Worm (Caenorhabditis elegans): ENCODE measurements around the gene tat-1.

tat-1 gene

DNA sequence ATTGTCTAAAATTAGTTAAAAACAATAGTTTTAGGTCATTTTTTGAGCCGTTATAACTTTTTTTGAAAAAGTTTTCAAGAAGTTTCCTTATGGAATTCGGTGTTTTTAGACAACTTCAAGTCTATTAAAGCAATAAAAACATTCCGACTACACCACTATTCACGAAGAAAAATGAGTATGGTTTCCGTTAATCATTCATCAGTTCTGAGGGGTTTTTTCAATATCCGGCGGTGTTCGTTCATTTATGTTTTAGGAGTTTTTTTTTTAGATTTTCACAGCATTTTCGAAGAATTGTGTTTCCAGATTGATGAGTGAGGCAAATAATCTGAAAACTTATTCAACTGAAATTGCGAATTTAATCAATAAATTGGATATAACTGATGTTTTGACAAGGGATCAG is 12.6 kb upstream of the tat-1 start, which contains the start of gene Y49E10.27:
Y49E10.27 (plus strand) TSS at position 301 of the 400 bp plus-strand sequence.
- no peak for TF ChIP-seq ztf-4 (tag; optimal IDR thresholded peaks at IDR 0.05)
- TF ChIP-seq unc-62 (GFP tag; optimal IDR thresholded peaks at IDR 0.05): no peak
- TF ChIP-seq pha-4 (tag; optimal IDR thresholded peaks at IDR 0.05): no peak
- no peak for TF ChIP-seq fkh-10 (GFP tag; optimal IDR thresholded peaks at IDR 0.05)
- TF ChIP-seq egl-27 (tag; optimal IDR thresholded peaks at IDR 0.05): no peak
- TF ChIP-seq nfya-1 (tag; optimal IDR thresholded peaks at IDR 0.05; ENCODE audit: insufficient read depth): no peak
- no peak for TF ChIP-seq nhr-28 (tag; optimal IDR thresholded peaks at IDR 0.05)
- no peak for TF ChIP-seq daf-12 (tag; optimal IDR thresholded peaks at IDR 0.05)
- TF ChIP-seq nhr-11 (tag; optimal IDR thresholded peaks at IDR 0.05): no peak

DNA sequence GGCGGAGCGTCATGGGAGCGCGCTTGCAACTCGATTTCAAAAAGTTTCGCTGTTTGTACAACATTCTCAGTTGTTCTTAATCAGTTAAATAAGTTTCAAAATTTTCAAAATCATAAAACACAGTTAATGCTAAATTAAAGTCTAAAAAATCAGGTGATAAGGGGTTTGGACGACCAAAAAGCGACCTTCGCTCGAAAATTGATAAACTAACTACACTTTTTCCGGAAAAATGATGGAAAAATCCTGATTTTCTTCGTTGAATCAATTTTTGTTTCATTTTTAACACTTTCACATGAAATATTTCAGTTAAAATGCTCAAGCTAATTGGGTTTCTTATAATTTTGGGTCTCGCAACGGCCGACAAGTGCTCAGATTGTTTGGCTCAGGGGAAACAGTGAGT is 8.7 kb upstream of the tat-1 start, which contains the start of gene Y49E10.16:
Y49E10.16 (plus strand) TSS at position 301 of the 400 bp plus-strand sequence.
- no peak for TF ChIP-seq mml-1 (tag; optimal IDR thresholded peaks at IDR 0.05)
- TF ChIP-seq fos-1 (tag; optimal IDR thresholded peaks at IDR 0.05): no peak
- TF ChIP-seq pqm-1 (tag; optimal IDR thresholded peaks at IDR 0.05): peak; percentile 24
- no peak for TF ChIP-seq snpc-4 (tag; optimal IDR thresholded peaks at IDR 0.05)
- no peak for TF ChIP-seq ztf-4 (tag; optimal IDR thresholded peaks at IDR 0.05)
- peak; percentile 30 for TF ChIP-seq elt-2 (tag; optimal IDR thresholded peaks at IDR 0.05)
- TF ChIP-seq fkh-10 (GFP tag; optimal IDR thresholded peaks at IDR 0.05): no peak
- no peak for TF ChIP-seq ceh-16 (tag; optimal IDR thresholded peaks at IDR 0.05)
- no peak for TF ChIP-seq fkh-2 (tag; optimal IDR thresholded peaks at IDR 0.05)

DNA sequence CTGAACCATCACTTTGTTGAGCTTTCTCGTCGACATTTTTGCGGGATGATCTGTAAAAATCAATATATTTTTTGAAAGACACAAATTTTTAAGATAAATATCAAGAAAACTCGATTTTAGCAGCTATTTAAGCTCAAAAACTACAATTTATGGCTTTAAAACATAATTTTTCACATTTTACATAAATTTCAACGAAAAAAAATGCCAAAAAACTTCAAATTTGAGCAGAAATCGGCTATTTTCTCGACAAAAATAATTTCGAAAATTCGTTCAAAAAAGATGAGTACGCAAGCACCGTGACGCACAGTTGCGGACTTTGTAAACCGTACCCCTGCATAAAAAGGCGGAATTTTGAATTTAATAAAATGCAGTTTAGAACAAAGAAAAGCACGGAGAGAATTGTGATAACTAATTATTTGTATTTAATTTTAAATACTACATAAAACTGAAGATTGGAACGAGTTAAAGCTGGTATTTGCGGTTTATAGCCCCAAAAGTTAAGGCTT is 8.1 kb upstream of the tat-1 start, which contains the start of gene snr-6:
snr-6 (minus strand) TSS at position 51 of the 506 bp plus-strand sequence.
- TF ChIP-seq nhr-23 (tag; optimal IDR thresholded peaks at IDR 0.05) (peak; percentile 69), nhr-43 (tag; optimal IDR thresholded peaks at IDR 0.05; ENCODE audit: poor library complexity, severe bottlenecking) (no peak), lin-39 (tag; optimal IDR thresholded peaks at IDR 0.05) (peak; percentile 47), skn-1 (tag; optimal IDR thresholded peaks at IDR 0.05) (peak; percentile 63), lsy-12 (tag; optimal IDR thresholded peaks at IDR 0.05) (no peak), lin-15B (tag; optimal IDR thresholded peaks at IDR 0.05) (peak; percentile 86), ZK546.5 (tag; optimal IDR thresholded peaks at IDR 0.05) (no peak), nfya-1 (tag; optimal IDR thresholded peaks at IDR 0.05; ENCODE audit: insufficient read depth) (peak; percentile 96), aly-2 (tag; optimal IDR thresholded peaks at IDR 0.05) (no peak), jun-1 (tag; optimal IDR thresholded peaks at IDR 0.05) (no peak), R02D3.7 (tag; optimal IDR thresholded peaks at IDR 0.05) (peak; percentile 35), nhr-77 (tag; optimal IDR thresholded peaks at IDR 0.05) (no peak), pha-4 (tag; optimal IDR thresholded peaks at IDR 0.05) (peak; percentile 83), nhr-25 (tag; optimal IDR thresholded peaks at IDR 0.05) (peak; percentile 29), snpc-4 (tag; optimal IDR thresholded peaks at IDR 0.05) (peak; percentile 30), hmg-11 (tag; optimal IDR thresholded peaks at IDR 0.05) (peak; percentile 40), egl-5 (tag; optimal IDR thresholded peaks at IDR 0.05) (peak; percentile 32), mdl-1 (tag; optimal IDR thresholded peaks at IDR 0.05) (no peak), ceh-28 (tag; optimal IDR thresholded peaks at IDR 0.05) (peak; percentile 48), nhr-76 (tag; optimal IDR thresholded peaks at IDR 0.05) (no peak), elt-1 (tag; optimal IDR thresholded peaks at IDR 0.05) (no peak)

DNA sequence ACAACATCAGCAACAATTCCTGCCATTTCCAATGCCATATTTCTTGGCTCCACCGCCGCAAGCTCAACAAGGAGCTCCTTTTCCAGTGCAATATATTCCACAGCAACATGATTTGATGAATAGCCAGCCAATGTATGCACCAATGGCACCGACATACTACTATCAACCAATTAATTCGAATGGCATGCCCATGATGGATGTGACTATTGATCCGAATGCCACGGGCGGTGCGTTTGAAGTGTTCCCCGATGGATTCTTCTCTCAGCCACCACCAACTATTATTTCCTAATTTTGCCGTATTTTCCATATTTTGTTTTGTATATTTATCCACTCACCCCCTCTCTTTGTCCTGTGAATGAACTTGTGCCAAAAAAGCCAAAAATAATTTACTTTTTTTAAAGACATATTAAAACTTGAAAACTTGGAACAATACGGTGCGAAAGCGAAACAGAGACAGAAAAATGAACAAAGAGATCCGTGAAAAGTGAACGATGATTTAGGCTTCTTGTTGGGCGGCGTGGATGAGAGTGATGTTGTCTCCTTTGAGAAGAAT is 7.4 kb upstream of the tat-1 start:
- TF ChIP-seq ceh-28 (tag; optimal IDR thresholded peaks at IDR 0.05) (no peak), nhr-23 (tag; optimal IDR thresholded peaks at IDR 0.05) (no peak), lsy-12 (tag; optimal IDR thresholded peaks at IDR 0.05) (no peak), ZK546.5 (tag; optimal IDR thresholded peaks at IDR 0.05) (no peak), egl-27 (tag; optimal IDR thresholded peaks at IDR 0.05) (no peak), pqm-1 (tag; optimal IDR thresholded peaks at IDR 0.05) (no peak), nhr-67 (tag; optimal IDR thresholded peaks at IDR 0.05) (no peak), nfya-1 (tag; optimal IDR thresholded peaks at IDR 0.05; ENCODE audit: insufficient read depth) (no peak), unc-62 (GFP tag; optimal IDR thresholded peaks at IDR 0.05) (no peak), mdl-1 (tag; optimal IDR thresholded peaks at IDR 0.05) (no peak), ama-1 (optimal IDR thresholded peaks at IDR 0.05) (no peak), nhr-43 (tag; optimal IDR thresholded peaks at IDR 0.05; ENCODE audit: poor library complexity, severe bottlenecking) (no peak), nhr-28 (tag; optimal IDR thresholded peaks at IDR 0.05) (no peak)

Measured in whole organism, L3 larva.